Worm (Caenorhabditis elegans): Measurements from ENCODE around the gene mrps-28.

DNA sequence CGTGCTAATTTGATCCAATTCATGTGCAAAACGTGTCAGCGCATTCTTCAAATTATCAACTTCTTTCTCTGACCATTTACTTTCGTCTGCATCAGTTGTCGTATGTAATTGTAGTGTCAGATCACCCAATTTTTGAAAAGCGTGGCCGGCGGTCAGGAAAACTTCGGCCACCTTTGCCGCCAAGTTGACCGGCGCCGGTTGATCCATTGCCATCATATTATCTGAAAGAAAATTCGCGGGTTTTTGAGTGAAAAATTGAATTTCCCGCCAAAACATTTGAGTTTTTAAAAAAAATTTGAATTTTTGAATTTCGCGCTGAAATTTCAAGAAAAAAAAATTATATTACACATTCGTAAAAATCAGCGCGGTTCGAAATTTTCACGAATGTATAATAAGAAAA lies 6.1 kb upstream of the mrps-28 start:
- TF ChIP-seq nhr-10 (tag; optimal IDR thresholded peaks at IDR 0.05) = no peak
- TF ChIP-seq egl-27 (tag; optimal IDR thresholded peaks at IDR 0.05) = no peak
- TF ChIP-seq nhr-25 (tag; optimal IDR thresholded peaks at IDR 0.05) = no peak
- TF ChIP-seq lin-39 (tag; optimal IDR thresholded peaks at IDR 0.05) = no peak
- no peak for TF ChIP-seq unc-39 (tag; optimal IDR thresholded peaks at IDR 0.05)
- TF ChIP-seq ztf-4 (tag; optimal IDR thresholded peaks at IDR 0.05) = no peak
- TF ChIP-seq mdl-1 (tag; optimal IDR thresholded peaks at IDR 0.05) = no peak
- no peak for TF ChIP-seq nhr-23 (tag; optimal IDR thresholded peaks at IDR 0.05)
- no peak for TF ChIP-seq nhr-12 (tag; optimal IDR thresholded peaks at IDR 0.05)
- TF ChIP-seq nhr-11 (tag; optimal IDR thresholded peaks at IDR 0.05) = no peak
- no peak for TF ChIP-seq R02D3.7 (tag; optimal IDR thresholded peaks at IDR 0.05)
- TF ChIP-seq ceh-82 (tag; optimal IDR thresholded peaks at IDR 0.05) = no peak

Data from whole organism, L2 larva.